Fruit fly (Drosophila melanogaster) ovary, adult (tissue): Measurements from ENCODE around the gene CG9119.
"Not testable (repeated sequence)": the region's sequence is repeated elsewhere in the genome, so short reads cannot be mapped to it uniquely, and the experiment has no call there.

Experiments used
- CG17801 ChIP-seq: fragments of 200-800 bp; optimal IDR thresholded peaks from 2 replicates; lab custom pipeline; 2019; ENCODE audit warnings: missing biosample characterization, mild to moderate bottlenecking, missing genetic modification characterization, moderate library complexity; ENCODE audit not compliant: partially characterized antibody

Gene CG9119

dm6 chr3L:1204674-1205547 lies at the start of gene CG9119:
CG9119 (minus strand) TSS chr3L:1204795.
- TF ChIP-seq CG17801 (GFP tag; lab: Kevin White, UChicago): no peak

dm6 chr3L:1251712-1252111 lies 47.1 kb upstream of the CG9119 start, which contains the start of the genes CG9130 and CG9133:
CG9130 (plus strand) TSS chr3L:1252012.
CG9133 (plus strand) TSS chr3L:1252012.
- TF ChIP-seq CG17801 (GFP tag; lab: Kevin White, UChicago): no peak

DNA sequence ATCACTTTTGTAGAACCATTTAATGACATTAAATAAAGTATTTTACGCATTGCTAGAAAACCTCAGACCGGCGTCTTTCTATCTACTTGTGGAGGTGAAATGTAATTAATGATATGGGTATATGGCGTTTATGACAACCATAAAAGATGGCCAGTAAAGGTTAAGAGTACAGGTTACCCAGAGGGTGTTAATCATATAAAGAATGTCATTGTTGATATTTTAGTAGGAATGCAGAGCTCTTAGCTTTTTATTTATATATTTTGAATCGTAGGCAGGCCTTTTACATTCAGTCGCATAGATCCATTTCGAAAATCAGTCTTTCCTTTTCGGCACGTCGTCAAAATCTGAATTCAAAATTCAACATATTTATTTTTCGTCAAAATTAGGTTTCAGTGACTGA lies 45.8 kb upstream of the CG9119 start, which contains the start of gene Bfc:
Gene Bfc, plus strand, starts transcription at position 301 of the 400 bp plus-strand sequence.
- TF ChIP-seq CG17801 (GFP tag; lab: Kevin White, UChicago): no peak

DNA sequence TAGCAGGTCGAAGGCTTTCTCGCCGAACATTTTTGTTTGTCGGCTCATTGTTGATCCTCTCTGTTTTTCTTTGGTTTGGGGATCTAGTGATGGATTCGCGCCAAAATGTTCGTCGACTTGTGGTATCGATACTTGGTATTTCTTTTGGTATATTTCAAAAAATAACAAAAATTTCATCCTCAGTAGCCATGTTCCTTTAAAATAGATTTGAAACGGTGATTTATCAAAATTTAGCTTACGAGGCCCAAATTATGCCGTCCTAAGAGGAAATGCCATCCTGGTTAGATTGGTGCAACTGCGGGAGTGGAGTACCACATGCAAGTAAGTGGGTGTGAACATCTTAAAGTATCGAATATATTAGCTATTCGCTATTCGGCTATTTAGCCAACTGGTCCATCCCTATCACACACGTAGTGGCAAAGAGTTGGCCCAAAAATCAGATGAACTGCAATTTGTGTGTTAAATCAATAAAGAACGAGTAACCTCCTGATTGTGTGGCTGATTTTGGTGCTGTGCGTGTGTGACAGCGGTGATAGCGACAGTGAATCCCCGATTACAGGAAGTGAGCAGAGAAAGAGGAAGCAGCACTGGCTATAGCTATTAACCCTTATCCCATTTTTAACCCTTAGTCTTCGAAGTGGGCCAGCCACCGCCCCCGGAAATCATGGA lies 43.2 kb upstream of the CG9119 start, which contains the start of the genes Psf1 and Sac1:
Gene Psf1, minus strand, starts transcription at position 51 of the 669 bp plus-strand sequence.
Gene Sac1, plus strand, starts transcription at position 191 of the 669 bp plus-strand sequence.
- no peak for TF ChIP-seq CG17801 (GFP tag; lab: Kevin White, UChicago)

- TF ChIP-seq CG17801 (GFP tag; lab: Kevin White, UChicago): not testable (repeated sequence)
These were observed 42.2 kb upstream of the CG9119 start, which contains the start of gene CG32318 for dm6 chr3L:1246823-1247222. CG32318 (minus strand) TSS chr3L:1246923.

dm6 chr3L:1245810-1246209 lies 41.2 kb upstream of the CG9119 start, which contains the start of gene Klp61F:
Klp61F (minus strand) TSS chr3L:1245910.
- not testable (repeated sequence) for TF ChIP-seq CG17801 (GFP tag; lab: Kevin White, UChicago)

- TF ChIP-seq CG17801 (GFP tag; lab: Kevin White, UChicago): no peak
These were observed 33.6 kb upstream of the CG9119 start, which contains the start of gene CG9192 for dm6 chr3L:1238219-1238618. CG9192 (minus strand) TSS chr3L:1238319.

- TF ChIP-seq CG17801 (GFP tag; lab: Kevin White, UChicago): no peak
These were observed 30.8 kb upstream of the CG9119 start, which contains the start of gene galene for dm6 chr3L:1235426-1235825. galene (plus strand) TSS chr3L:1235726.

DNA sequence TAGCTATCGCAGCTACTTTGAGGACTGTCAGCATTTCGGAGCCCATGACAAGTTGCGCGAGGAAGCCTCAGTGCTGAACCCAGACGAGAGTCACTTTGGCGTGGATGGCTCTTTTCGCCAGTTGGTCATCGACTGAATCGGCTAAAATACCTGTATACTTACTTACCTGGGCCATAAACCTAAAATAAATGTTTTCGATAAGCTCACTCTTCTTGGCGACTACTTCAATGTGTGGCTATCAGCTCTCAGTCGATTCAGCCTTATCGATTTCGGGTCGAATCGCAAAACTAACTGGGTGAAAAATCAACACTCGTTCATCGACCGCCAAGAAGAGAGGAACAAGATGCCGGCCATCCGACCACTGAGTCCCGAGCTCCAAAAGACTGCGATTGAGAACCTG lies 29.2 kb upstream of the CG9119 start, which contains the start of gene CG33966:
Gene CG33966, plus strand, starts transcription at position 301 of the 400 bp plus-strand sequence.
- TF ChIP-seq CG17801 (GFP tag; lab: Kevin White, UChicago): no peak

DNA sequence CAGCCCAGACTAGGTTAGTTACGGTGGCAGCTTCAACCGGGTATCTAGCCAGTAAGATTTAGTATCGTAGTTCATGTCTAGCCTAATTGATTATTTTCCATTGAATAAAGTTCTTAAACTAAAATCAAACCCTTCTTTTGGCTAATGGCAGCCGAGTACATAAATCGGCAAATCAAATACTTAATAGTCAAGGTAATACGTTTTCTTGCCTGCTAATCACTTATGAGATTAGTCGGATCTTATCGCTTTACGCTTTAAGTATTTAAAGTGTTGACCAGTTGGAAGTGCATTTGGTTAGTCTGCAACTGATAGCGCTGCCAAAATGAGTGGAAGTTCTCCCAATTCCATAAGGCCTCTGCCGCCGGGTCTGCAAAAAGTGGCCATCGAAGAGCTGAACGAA lies 28.0 kb upstream of the CG9119 start, which contains the start of gene CG33965:
Gene CG33965, plus strand, starts transcription at position 301 of the 400 bp plus-strand sequence.
- no peak for TF ChIP-seq CG17801 (GFP tag; lab: Kevin White, UChicago)

- TF ChIP-seq CG17801 (GFP tag; lab: Kevin White, UChicago): no peak
These were observed 22.8 kb upstream of the CG9119 start, which contains the start of gene LysS for dm6 chr3L:1227303-1227797. LysS (plus strand) TSS chr3L:1227747.

DNA sequence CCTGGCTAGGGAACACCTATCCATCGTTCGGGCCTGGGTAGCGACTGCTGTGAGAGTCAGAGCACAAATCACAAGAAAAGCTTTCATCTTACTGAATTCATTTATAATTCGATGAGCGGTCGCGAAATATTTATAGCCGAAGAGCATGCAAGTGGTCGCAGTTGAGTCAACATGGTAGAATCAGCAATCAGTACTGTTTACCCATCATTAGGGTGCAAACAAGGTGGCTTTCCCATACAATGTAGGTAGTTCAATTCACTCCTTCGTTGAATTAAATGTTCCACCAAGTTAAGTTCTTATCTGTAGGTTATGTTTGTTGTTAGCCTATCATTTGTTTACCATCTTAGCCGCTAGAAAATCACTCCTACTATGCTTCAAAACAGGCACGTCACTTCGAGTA lies 14.0 kb upstream of the CG9119 start, which contains the start of gene LysP:
Gene LysP, minus strand, starts transcription at position 101 of the 400 bp plus-strand sequence.
- TF ChIP-seq CG17801 (GFP tag; lab: Kevin White, UChicago): no peak

DNA sequence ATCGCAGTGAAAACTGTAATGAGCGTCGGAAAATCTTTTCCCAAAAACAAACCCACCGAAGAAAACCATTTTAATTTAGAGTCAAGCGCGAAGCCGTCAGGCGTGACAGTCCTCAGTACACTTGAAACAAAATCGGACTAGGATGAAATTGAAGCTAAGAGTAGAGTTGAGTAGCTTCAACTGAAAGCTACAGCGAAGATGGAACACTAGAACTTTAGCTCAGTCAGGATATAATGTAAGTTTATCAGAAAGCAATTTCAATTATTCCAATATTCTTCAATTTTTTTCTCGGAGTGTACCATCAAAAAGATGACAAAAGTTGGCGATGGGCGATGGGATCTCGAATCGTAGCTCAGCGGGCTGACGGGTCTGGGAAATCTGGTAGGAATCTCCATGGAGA lies 11.9 kb upstream of the CG9119 start:
- no peak for TF ChIP-seq CG17801 (GFP tag; lab: Kevin White, UChicago)

DNA sequence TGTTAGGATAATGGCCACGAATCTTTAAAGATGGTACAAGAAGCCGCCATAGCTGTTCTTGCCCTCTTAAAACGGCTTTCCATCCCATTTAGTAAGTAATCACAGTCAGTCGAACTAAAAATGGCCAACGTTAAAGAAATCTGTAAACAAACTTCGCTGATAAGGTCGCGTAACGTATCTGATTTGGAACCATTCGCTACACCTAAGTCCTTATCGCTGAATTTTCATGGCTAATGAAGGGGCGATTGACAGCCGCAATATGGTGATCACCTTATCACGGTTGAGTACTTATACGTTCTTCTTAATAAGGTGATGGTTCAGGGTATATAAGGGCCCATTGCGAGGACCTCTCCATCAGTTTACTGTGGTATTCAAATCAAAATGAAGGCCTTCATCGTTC lies 8.0 kb upstream of the CG9119 start, which contains the start of gene LysE:
Gene LysE, plus strand, starts transcription at position 257 of the 400 bp plus-strand sequence.
- no peak for TF ChIP-seq CG17801 (GFP tag; lab: Kevin White, UChicago)
